Worm (Caenorhabditis elegans) whole organism, L4/young adult: ENCODE measurements around the gene nhr-156.

Source experiments
- W03F9.2 ChIP-seq: fragments of 150-350 bp; optimal IDR thresholded peaks from 2 replicates; lab custom pipeline; 2014; ENCODE audit warnings: missing biosample characterization, missing genetic modification characterization
- dao-5 ChIP-seq: sonication (generic microtip); optimal IDR thresholded peaks from 2 replicates; lab custom pipeline; 2016; ENCODE audit warnings: missing genotype, missing genetic modification characterization, moderate library complexity, missing compliant biosample characterization
- him-1 ChIP-seq: sonication (generic microtip); optimal IDR thresholded peaks from 2 replicates; lab custom pipeline; 2016; ENCODE audit warnings: missing genotype, missing genetic modification reagents, missing genetic modification characterization, missing compliant biosample characterization

ce11 chrV:3877242-3877641, 28.7 kb upstream of the nhr-156 start:
- TF ChIP-seq him-1 (tag; lab: Kevin White, UChicago) (no peak), dao-5 (no peak), W03F9.2 (tag; lab: Kevin White, UChicago) (no peak)
